Fruit fly (Drosophila melanogaster) S2 (cell line): Measurements from ENCODE around the gene CG32163.

Source experiments
- CG8478 ChIP-seq: fragments of >200 bp; optimal IDR thresholded peaks from 2 replicates; lab custom pipeline; 2018
- CTCF ChIP-seq, 2 experiments: fragments of >200 bp; optimal IDR thresholded peaks; 2 replicates each; lab custom pipeline; 2018

DNA sequence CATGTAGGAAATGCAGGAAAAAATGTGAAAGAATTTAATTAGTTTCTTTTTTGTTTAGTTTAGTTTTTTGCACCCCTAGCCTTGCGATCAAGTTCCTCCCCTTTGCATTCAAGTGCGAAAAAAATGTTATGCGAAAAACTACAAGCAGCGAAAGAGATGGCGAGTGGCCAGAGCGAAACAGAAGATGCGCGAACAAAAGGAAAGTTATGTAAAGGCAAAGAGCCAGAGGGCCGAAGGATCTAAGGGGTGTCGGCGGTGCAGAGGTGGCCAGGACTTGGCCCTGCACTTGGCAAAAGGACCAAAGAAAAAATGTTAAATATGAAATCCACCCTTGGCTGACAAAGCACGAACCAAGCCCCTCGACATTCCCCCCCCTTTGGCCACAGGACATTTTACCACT, 47.1 kb downstream of the CG32163 start:
- no peak for TF ChIP-seq CG8478 (lab: Kevin White, UChicago)
- TF ChIP-seq CTCF (optimal IDR thresholded peaks at IDR 0.05; lab: Kevin White, UChicago), result no peak
